Worm (Caenorhabditis elegans) whole organism, mixed stage, embryonic: ENCODE results near the gene sbt-1.

Source experiments
- M03D4.4 ChIP-seq: sonication (generic microtip); optimal IDR thresholded peaks from 2 replicates; lab custom pipeline; 2017; ENCODE audit warnings: mild to moderate bottlenecking, missing genetic modification characterization, missing compliant biosample characterization
- flh-1 ChIP-seq: fragments of 200-800 bp; sonication (Bioruptor generic); optimal IDR thresholded peaks from 2 replicates; lab custom pipeline; 2018; ENCODE audit warnings: mild to moderate bottlenecking, missing genetic modification characterization, moderate library complexity, missing compliant biosample characterization
- ham-2 ChIP-seq: fragments of 200-800 bp; sonication (Bioruptor generic); optimal IDR thresholded peaks from 2 replicates; lab custom pipeline; 2018; ENCODE audit warnings: mild to moderate bottlenecking, missing genetic modification characterization, missing compliant biosample characterization
- mep-1 ChIP-seq: fragments of 150-350 bp; optimal IDR thresholded peaks from 2 replicates; lab custom pipeline; 2017; ENCODE audit warnings: missing biosample characterization, missing genetic modification reagents, missing genetic modification characterization, inconsistent platforms
- mls-2 ChIP-seq: sonication (generic microtip); optimal IDR thresholded peaks from 2 replicates; lab custom pipeline; 2016; ENCODE audit warnings: mild to moderate bottlenecking, missing genetic modification characterization, moderate library complexity, missing compliant biosample characterization
- nhr-28 ChIP-seq: fragments of 150-350 bp; optimal IDR thresholded peaks from 2 replicates; lab custom pipeline; 2014; ENCODE audit warnings: missing biosample characterization, missing genetic modification characterization
- nhr-76 ChIP-seq: sonication (generic microtip); optimal IDR thresholded peaks from 2 replicates; lab custom pipeline; 2017; ENCODE audit warnings: missing biosample characterization, missing genetic modification characterization
- snpc-4 ChIP-seq: fragments of 150-350 bp; optimal IDR thresholded peaks from 2 replicates; lab custom pipeline; 2014; ENCODE audit warnings: missing biosample characterization, missing genetic modification characterization

DNA sequence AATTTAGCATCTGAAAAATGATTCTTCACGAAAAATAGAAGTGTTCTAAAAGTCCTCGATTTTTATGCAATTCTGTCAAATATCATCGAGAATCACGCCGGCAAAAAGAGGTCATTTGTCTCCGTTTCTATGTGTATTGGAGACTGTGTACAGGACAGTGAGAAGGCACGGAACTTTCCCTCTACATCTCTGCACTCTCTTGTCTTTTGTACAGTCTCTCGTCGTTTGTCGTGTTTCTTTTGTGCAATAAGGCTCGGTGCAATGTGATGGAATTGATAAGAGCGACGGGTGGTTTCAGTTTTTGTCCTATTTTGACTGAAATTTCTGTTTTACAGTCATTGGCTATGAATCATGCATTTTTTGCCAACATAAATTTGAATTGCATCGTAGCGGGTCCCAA, 3.2 kb upstream of the sbt-1 start:
- no peak for TF ChIP-seq mls-2 (tag; lab: Kevin White, UChicago)
- no peak for TF ChIP-seq nhr-28 (tag; lab: Kevin White, UChicago)
- TF ChIP-seq M03D4.4 (tag; lab: Kevin White, UChicago), result no peak
- TF ChIP-seq nhr-76, result no peak
- no peak for TF ChIP-seq mep-1 (tag; lab: Kevin White, UChicago)
- TF ChIP-seq snpc-4 (tag; lab: Kevin White, UChicago), result no peak
- TF ChIP-seq ham-2, result no peak
- no peak for TF ChIP-seq flh-1 (GFP tag; lab: Kevin White, UChicago)
